Comparison of ENCODE assay signal across 5 worm cellular contexts in the genomic region with DNA sequence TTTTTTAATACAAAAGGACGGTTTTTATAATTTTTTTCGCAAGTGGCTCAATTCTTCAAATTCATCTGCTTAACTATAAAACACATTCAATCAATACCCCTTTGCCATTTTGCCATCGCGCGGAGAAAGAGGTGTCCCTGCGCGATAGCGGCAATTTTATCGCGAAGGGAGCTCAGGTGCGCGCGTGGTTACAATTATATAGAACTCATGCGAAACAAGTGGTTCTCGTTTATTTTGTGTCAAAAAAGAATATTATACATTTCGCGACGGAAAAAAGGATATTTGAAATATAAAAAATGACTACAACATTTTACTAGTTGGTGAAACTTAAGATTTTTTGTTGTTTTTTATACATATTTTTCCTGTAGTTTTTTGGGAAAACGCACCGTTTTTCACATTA.
A peak's percentile ranks its signal among the peaks of the same experiment; 100 is the strongest.
TF ChIP-seq lines count a peak whose summit lies in the region.

No protein-coding gene starts in this region.

TF ChIP-seq in whole organism, L1 larva, 84 proteins besides CTCF, POLR2A, EP300 and RAD21 (continues in another document):
- TF ChIP-seq ets-5 (GFP tag; IDR thresholded peaks at IDR 0.05; lab: Robert Waterston, UW) (peak; percentile 92; the same call in 1 of the 2 replicates), jun-1 (tag; optimal IDR thresholded peaks at IDR 0.05; lab: Kevin White, UChicago) (peak; percentile 100), lin-35 (GFP tag; optimal IDR thresholded peaks at IDR 0.05; lab: Kevin White, UChicago) (peak; percentile 72 to 91), pax-3 (tag; optimal IDR thresholded peaks at IDR 0.05; lab: Kevin White, UChicago) (peak; percentile 94), C16A3.4 (tag; optimal IDR thresholded peaks at IDR 0.05; lab: Kevin White, UChicago) (peak; percentile 99), nhr-237 (tag; optimal IDR thresholded peaks at IDR 0.05; lab: Kevin White, UChicago) (peak; percentile 100), ceh-63 (GFP tag; optimal IDR thresholded peaks at IDR 0.05; lab: Kevin White, UChicago) (peak; percentile 88), lsy-2 (tag; optimal IDR thresholded peaks at IDR 0.05; lab: Kevin White, UChicago) (peak; percentile 93 to 96), fos-1 (tag; optimal IDR thresholded peaks at IDR 0.05; lab: Kevin White, UChicago) (peak; percentile 97), dpl-1 (GFP tag; optimal IDR thresholded peaks at IDR 0.05; lab: Kevin White, UChicago) (peak; percentile 56 to 71 (median 61)), sup-37 (GFP tag; optimal IDR thresholded peaks at IDR 0.05; lab: Kevin White, UChicago) (peak; percentile 98), ceh-8 (GFP tag; optimal IDR thresholded peaks at IDR 0.05; lab: Kevin White, UChicago) (peak; percentile 100), xbp-1 (tag; optimal IDR thresholded peaks at IDR 0.05; lab: Kevin White, UChicago) (peak; percentile 98), nhr-84 (tag; optimal IDR thresholded peaks at IDR 0.05; lab: Kevin White, UChicago) (no peak), hpl-2 (GFP tag; optimal IDR thresholded peaks at IDR 0.05; lab: Kevin White, UChicago) (peak; percentile 95), unc-62 (GFP tag; optimal IDR thresholded peaks at IDR 0.05; lab: Kevin White, UChicago) (peak; percentile 34), fkh-8 (tag; optimal IDR thresholded peaks at IDR 0.05; lab: Kevin White, UChicago) (peak; percentile 96)

TF ChIP-seq in whole organism, L3 larva, 47 proteins besides CTCF, POLR2A, EP300 and RAD21 (continues in another document):
- TF ChIP-seq nhr-25 (tag; optimal IDR thresholded peaks at IDR 0.05; lab: Kevin White, UChicago) = peak; percentile 98
- TF ChIP-seq mml-1 (tag; optimal IDR thresholded peaks at IDR 0.05; lab: Kevin White, UChicago) = no peak
- peak; percentile 100 for TF ChIP-seq ceh-28 (tag; optimal IDR thresholded peaks at IDR 0.05; lab: Kevin White, UChicago)
- TF ChIP-seq eor-1 (tag; optimal IDR thresholded peaks at IDR 0.05; lab: Kevin White, UChicago) = peak in 1 of 2 experiments; percentile 76
- TF ChIP-seq ceh-82 (tag; optimal IDR thresholded peaks at IDR 0.05; lab: Kevin White, UChicago) = peak; percentile 99
- TF ChIP-seq ceh-16 (tag; optimal IDR thresholded peaks at IDR 0.05; lab: Kevin White, UChicago) = peak; percentile 68
- peak; percentile 94 for TF ChIP-seq ztf-4 (tag; optimal IDR thresholded peaks at IDR 0.05; lab: Kevin White, UChicago)
- TF ChIP-seq R02D3.7 (tag; optimal IDR thresholded peaks at IDR 0.05; lab: Kevin White, UChicago) = peak; percentile 95
- TF ChIP-seq lin-15B (tag; optimal IDR thresholded peaks at IDR 0.05; lab: Kevin White, UChicago) = peak; percentile 44
- peak; percentile 58 for TF ChIP-seq nhr-67 (tag; optimal IDR thresholded peaks at IDR 0.05; lab: Kevin White, UChicago)
- peak; percentile 97 for TF ChIP-seq lsy-12 (tag; optimal IDR thresholded peaks at IDR 0.05; lab: Kevin White, UChicago)
- peak; percentile 70 for TF ChIP-seq ztf-11 (tag; optimal IDR thresholded peaks at IDR 0.05; lab: Kevin White, UChicago)
- peak; percentile 100 for TF ChIP-seq jun-1 (tag; optimal IDR thresholded peaks at IDR 0.05; lab: Kevin White, UChicago)
- peak; percentile 98 for TF ChIP-seq pha-4 (tag; optimal IDR thresholded peaks at IDR 0.05; lab: Kevin White, UChicago)
- peak; percentile 62 for TF ChIP-seq ZK546.5 (tag; optimal IDR thresholded peaks at IDR 0.05; lab: Kevin White, UChicago)
- peak; percentile 93 for TF ChIP-seq nhr-76 (tag; optimal IDR thresholded peaks at IDR 0.05; lab: Kevin White, UChicago)
- no peak for TF ChIP-seq sea-2 (GFP tag; optimal IDR thresholded peaks at IDR 0.05; lab: Kevin White, UChicago)
- peak; percentile 93 for TF ChIP-seq skn-1 (tag; optimal IDR thresholded peaks at IDR 0.05; lab: Kevin White, UChicago)

TF ChIP-seq in whole organism, early embryonic, 17 proteins besides CTCF, POLR2A, EP300 and RAD21:
- TF ChIP-seq ets-7 (tag; optimal IDR thresholded peaks at IDR 0.05; lab: Kevin White, UChicago) (peak; percentile 61), scrt-1 (GFP tag; IDR thresholded peaks at IDR 0.05; lab: Robert Waterston, UW) (peak; percentile 73; the same call in 1 of the 2 replicates), flt-1 (GFP tag; IDR thresholded peaks at IDR 0.05; lab: Robert Waterston, UW) (peak; percentile 66), aly-1 (tag; optimal IDR thresholded peaks at IDR 0.05; lab: Kevin White, UChicago) (no peak), F13C5.2 (tag; optimal IDR thresholded peaks at IDR 0.05; lab: Kevin White, UChicago) (peak; percentile 97), hmg-4 (GFP tag; optimal IDR thresholded peaks at IDR 0.05; lab: Kevin White, UChicago) (peak; percentile 97), tra-4 (tag; optimal IDR thresholded peaks at IDR 0.05; lab: Kevin White, UChicago) (no peak), tbx-37 (GFP tag; conservative IDR thresholded peaks at IDR 0.05; lab: Robert Waterston, UW) (peak; percentile 63), ama-1 (optimal IDR thresholded peaks at IDR 0.05; lab: Kevin White, UChicago) (no peak), sea-1 (GFP tag; conservative IDR thresholded peaks at IDR 0.05; lab: Robert Waterston, UW) (peak; percentile 70; the same call in 1 of the 2 replicates), hnd-1 (tag; optimal IDR thresholded peaks at IDR 0.05; lab: Kevin White, UChicago) (peak; percentile 37), tbx-11 (GFP tag; IDR thresholded peaks at IDR 0.05; lab: Robert Waterston, UW) (peak; percentile 59; the same call in 1 of the 2 replicates), pes-1 (GFP tag; IDR thresholded peaks at IDR 0.05; lab: Robert Waterston, UW) (peak; percentile 81), ceh-13 (GFP tag; optimal IDR thresholded peaks at IDR 0.05; lab: Kevin White, UChicago) (no peak), B0310.2 (tag; optimal IDR thresholded peaks at IDR 0.05; lab: Kevin White, UChicago) (no peak)

TF ChIP-seq in whole organism, midembryonic, 9 proteins besides CTCF, POLR2A, EP300 and RAD21:
- TF ChIP-seq T22C8.4 (GFP tag; IDR thresholded peaks at IDR 0.05; lab: Robert Waterston, UW) = peak; percentile 100
- peak; percentile 53; the same call in 1 of the 2 replicates for TF ChIP-seq ztf-29 (GFP tag; IDR thresholded peaks at IDR 0.05; lab: Robert Waterston, UW)
- peak; percentile 99 for TF ChIP-seq cog-1 (tag; optimal IDR thresholded peaks at IDR 0.05; lab: Kevin White, UChicago)
- TF ChIP-seq klf-2 (GFP tag; conservative IDR thresholded peaks at IDR 0.05; lab: Robert Waterston, UW) = peak; percentile 76
- TF ChIP-seq flt-1 (GFP tag; IDR thresholded peaks at IDR 0.05; lab: Robert Waterston, UW) = peak; percentile 91
- TF ChIP-seq tab-1 (GFP tag; IDR thresholded peaks at IDR 0.05; lab: Robert Waterston, UW) = peak; percentile 73; the same call in 1 of the 2 replicates
- TF ChIP-seq med-1 (GFP tag; optimal IDR thresholded peaks at IDR 0.05; lab: Kevin White, UChicago; ENCODE audit: insufficient read depth) = peak; percentile 76
- TF ChIP-seq ztf-23 (GFP tag; IDR thresholded peaks at IDR 0.05; lab: Robert Waterston, UW) = peak; percentile 92
- no peak for TF ChIP-seq ref-1 (GFP tag; conservative IDR thresholded peaks at IDR 0.05; lab: Robert Waterston, UW)

TF ChIP-seq in whole organism, young adult, 124 proteins besides CTCF, POLR2A, EP300 and RAD21 (continues in another document):
- TF ChIP-seq mes-4 (tag; optimal IDR thresholded peaks at IDR 0.05; lab: Kevin White, UChicago) (no peak), C17E4.6 (GFP tag; IDR thresholded peaks at IDR 0.05; lab: Robert Waterston, UW) (peak; percentile 95), sea-2 (GFP tag; IDR thresholded peaks at IDR 0.05; lab: Robert Waterston, UW) (0 out of 2 replicates have a peak, but pooled peaks have one; percentile 35), ama-1 (optimal IDR thresholded peaks at IDR 0.05; lab: Kevin White, UChicago) (no peak), ama-1 (GFP tag; optimal IDR thresholded peaks at IDR 0.05; lab: Kevin White, UChicago) (peak; percentile 26 to 68), B0336.3 (GFP tag; IDR thresholded peaks at IDR 0.05; lab: Robert Waterston, UW) (peak; percentile 98), ceh-100 (GFP tag; IDR thresholded peaks at IDR 0.05; lab: Robert Waterston, UW) (peak; percentile 85), ceh-40 (GFP tag; IDR thresholded peaks at IDR 0.05; lab: Robert Waterston, UW) (peak; percentile 80; the same call in 1 of the 2 replicates), F22D6.2 (tag; optimal IDR thresholded peaks at IDR 0.05; lab: Kevin White, UChicago) (peak; percentile 96), ceh-58 (GFP tag; IDR thresholded peaks at IDR 0.05; lab: Robert Waterston, UW) (no peak), mcd-1 (GFP tag; IDR thresholded peaks at IDR 0.05; lab: Robert Waterston, UW) (peak; percentile 92), ceh-91 (GFP tag; IDR thresholded peaks at IDR 0.05; lab: Robert Waterston, UW) (peak; percentile 22; the same call in 1 of the 2 replicates), Y53G8AR.9 (GFP tag; conservative IDR thresholded peaks at IDR 0.05; lab: Robert Waterston, UW) (peak; percentile 99), ZK185.1 (tag; optimal IDR thresholded peaks at IDR 0.05; lab: Kevin White, UChicago; ENCODE audit: poor library complexity, severe bottlenecking) (peak; percentile 98), ztf-6 (GFP tag; IDR thresholded peaks at IDR 0.05; lab: Robert Waterston, UW) (peak; percentile 96), repo-1 (tag; optimal IDR thresholded peaks at IDR 0.05; lab: Kevin White, UChicago) (peak; percentile 98), let-607 (tag; optimal IDR thresholded peaks at IDR 0.05; lab: Kevin White, UChicago) (peak; percentile 75 to 94), ets-4 (GFP tag; optimal IDR thresholded peaks at IDR 0.05; lab: Kevin White, UChicago) (peak; percentile 90), lir-1 (GFP tag; conservative IDR thresholded peaks at IDR 0.05; lab: Robert Waterston, UW) (peak; percentile 96), Y79H2A.3 (GFP tag; conservative IDR thresholded peaks at IDR 0.05; lab: Robert Waterston, UW) (no peak), nfyb-1 (GFP tag; IDR thresholded peaks at IDR 0.05; lab: Robert Waterston, UW) (peak; percentile 98), lin-35 (GFP tag; optimal IDR thresholded peaks at IDR 0.05; lab: Kevin White, UChicago) (peak in 2 of 3 experiments; percentile 80 to 99), aptf-3 (GFP tag; IDR thresholded peaks at IDR 0.05; lab: Robert Waterston, UW) (no peak), egrh-3 (GFP tag; IDR thresholded peaks at IDR 0.05; lab: Robert Waterston, UW) (no peak), B0261.1 (tag; optimal IDR thresholded peaks at IDR 0.05; lab: Kevin White, UChicago) (peak; percentile 49), lsl-1 (GFP tag; optimal IDR thresholded peaks at IDR 0.05; lab: Kevin White, UChicago) (no peak), athp-1 (tag; optimal IDR thresholded peaks at IDR 0.05; lab: Kevin White, UChicago) (peak; percentile 68), aptf-2 (GFP tag; conservative IDR thresholded peaks at IDR 0.05; lab: Robert Waterston, UW) (0 out of 2 replicates have a peak, but pooled peaks have one; percentile 57), ekl-4 (GFP tag; IDR thresholded peaks at IDR 0.05; lab: Robert Waterston, UW) (peak; percentile 95), rpc-1 (optimal IDR thresholded peaks at IDR 0.05; lab: Kevin White, UChicago) (peak; percentile 14), rpc-1 (tag; optimal IDR thresholded peaks at IDR 0.05; lab: Kevin White, UChicago) (no peak), gei-17 (GFP tag; optimal IDR thresholded peaks at IDR 0.05; lab: Kevin White, UChicago) (peak; percentile 98)
